Worm (Caenorhabditis elegans) whole organism, mixed stage, embryonic: ENCODE measurements around the gene Y48A6B.3.

Experiments used
- M03D4.4 ChIP-seq: sonication (generic microtip); optimal IDR thresholded peaks from 2 replicates; lab custom pipeline; 2017; ENCODE audit warnings: mild to moderate bottlenecking, missing genetic modification characterization, missing compliant biosample characterization
- blmp-1 ChIP-seq: fragments of 150-350 bp; optimal IDR thresholded peaks from 2 replicates; lab custom pipeline; 2014; ENCODE audit warnings: missing biosample characterization, missing genetic modification characterization
- ceh-39 ChIP-seq: fragments of 150-350 bp; optimal IDR thresholded peaks from 2 replicates; lab custom pipeline; 2014; ENCODE audit warnings: missing biosample characterization, missing genetic modification characterization
- ceh-43 ChIP-seq: fragments of 200-800 bp; sonication (Bioruptor generic); optimal IDR thresholded peaks from 2 replicates; lab custom pipeline; 2018; ENCODE audit warnings: mild to moderate bottlenecking, missing genetic modification characterization, moderate library complexity, missing compliant biosample characterization
- ces-1 ChIP-seq: fragments of 150-350 bp; optimal IDR thresholded peaks from 2 replicates; lab custom pipeline; 2014; ENCODE audit warnings: missing biosample characterization, missing genetic modification reagents, missing genetic modification characterization
- cnd-1 ChIP-seq: fragments of 200-800 bp; sonication (Bioruptor generic); optimal IDR thresholded peaks from 2 replicates; lab custom pipeline; 2018; ENCODE audit warnings: mild to moderate bottlenecking, missing genetic modification characterization, missing compliant biosample characterization
- drap-1 ChIP-seq: fragments of 200-800 bp; sonication (Bioruptor generic); optimal IDR thresholded peaks from 3 replicates; lab custom pipeline; 2018; ENCODE audit warnings: mild to moderate bottlenecking, missing genetic modification characterization, missing compliant biosample characterization
- elt-1 ChIP-seq: sonication (generic microtip); optimal IDR thresholded peaks from 2 replicates; lab custom pipeline; 2017; ENCODE audit warnings: missing genetic modification characterization, mild to moderate bottlenecking, missing compliant biosample characterization, antibody characterized with exemption, moderate library complexity, borderline replicate concordance; ENCODE audit not compliant: insufficient read depth
- elt-3 ChIP-seq: fragments of 150-350 bp; optimal IDR thresholded peaks from 2 replicates; lab custom pipeline; 2014; ENCODE audit warnings: missing biosample characterization, missing genetic modification characterization
- ham-2 ChIP-seq: fragments of 200-800 bp; sonication (Bioruptor generic); optimal IDR thresholded peaks from 2 replicates; lab custom pipeline; 2018; ENCODE audit warnings: mild to moderate bottlenecking, missing genetic modification characterization, missing compliant biosample characterization
- hlh-1 ChIP-seq: fragments of 150-350 bp; optimal IDR thresholded peaks from 2 replicates; lab custom pipeline; 2014; ENCODE audit warnings: missing biosample characterization, missing genetic modification reagents, missing genetic modification characterization
- lin-13 ChIP-seq: fragments of 150-350 bp; optimal IDR thresholded peaks from 2 replicates; lab custom pipeline; 2014; ENCODE audit warnings: missing biosample characterization, missing genetic modification characterization
- lin-32 ChIP-seq: fragments of 200-800 bp; sonication (Bioruptor generic); optimal IDR thresholded peaks from 2 replicates; lab custom pipeline; 2018; ENCODE audit warnings: mild to moderate bottlenecking, missing genetic modification characterization, missing compliant biosample characterization
- lsy-2 ChIP-seq: fragments of 150-350 bp; optimal IDR thresholded peaks from 2 replicates; lab custom pipeline; 2014; ENCODE audit warnings: missing biosample characterization, missing genetic modification characterization
- mab-5 ChIP-seq: fragments of 150-350 bp; optimal IDR thresholded peaks from 2 replicates; lab custom pipeline; 2014; ENCODE audit warnings: missing biosample characterization, missing genetic modification characterization
- mep-1 ChIP-seq: fragments of 150-350 bp; optimal IDR thresholded peaks from 2 replicates; lab custom pipeline; 2017; ENCODE audit warnings: missing biosample characterization, missing genetic modification reagents, missing genetic modification characterization, inconsistent platforms
- mls-2 ChIP-seq: sonication (generic microtip); optimal IDR thresholded peaks from 2 replicates; lab custom pipeline; 2016; ENCODE audit warnings: mild to moderate bottlenecking, missing genetic modification characterization, moderate library complexity, missing compliant biosample characterization
- nhr-2 ChIP-seq: fragments of 150-350 bp; optimal IDR thresholded peaks from 2 replicates; lab custom pipeline; 2014; ENCODE audit warnings: missing biosample characterization, missing genetic modification characterization
- nhr-237 ChIP-seq: fragments of 150-350 bp; optimal IDR thresholded peaks from 2 replicates; lab custom pipeline; 2014; ENCODE audit warnings: missing biosample characterization, missing genetic modification characterization
- nhr-28 ChIP-seq: fragments of 150-350 bp; optimal IDR thresholded peaks from 2 replicates; lab custom pipeline; 2014; ENCODE audit warnings: missing biosample characterization, missing genetic modification characterization
- nhr-76 ChIP-seq: sonication (generic microtip); optimal IDR thresholded peaks from 2 replicates; lab custom pipeline; 2017; ENCODE audit warnings: missing biosample characterization, missing genetic modification characterization
- sem-2 ChIP-seq: fragments of 200-800 bp; sonication (Bioruptor generic); optimal IDR thresholded peaks from 2 replicates; lab custom pipeline; 2018; ENCODE audit warnings: mild to moderate bottlenecking, missing genetic modification characterization, missing compliant biosample characterization
- snpc-4 ChIP-seq: fragments of 150-350 bp; optimal IDR thresholded peaks from 2 replicates; lab custom pipeline; 2014; ENCODE audit warnings: missing biosample characterization, missing genetic modification characterization
- sptf-1 ChIP-seq: sonication (generic microtip); optimal IDR thresholded peaks from 2 replicates; lab custom pipeline; 2017; ENCODE audit warnings: mild to moderate bottlenecking, missing genetic modification characterization, moderate library complexity, missing compliant biosample characterization
- tbx-8 ChIP-seq: fragments of 200-800 bp; sonication (Bioruptor generic); optimal IDR thresholded peaks from 2 replicates; lab custom pipeline; 2018; ENCODE audit warnings: mild to moderate bottlenecking, missing genetic modification characterization, moderate library complexity, missing compliant biosample characterization
- unc-120 ChIP-seq: sonication (generic microtip); optimal IDR thresholded peaks from 2 replicates; lab custom pipeline; 2017; ENCODE audit warnings: missing genetic modification characterization, missing compliant biosample characterization; ENCODE audit not compliant: poor library complexity, severe bottlenecking
- unc-39 ChIP-seq: fragments of 150-350 bp; optimal IDR thresholded peaks from 2 replicates; lab custom pipeline; 2014; ENCODE audit warnings: missing biosample characterization, missing genetic modification characterization
- unc-62 ChIP-seq: fragments of 150-350 bp; optimal IDR thresholded peaks from 2 replicates; lab custom pipeline; 2014; ENCODE audit warnings: missing biosample characterization, missing genetic modification reagents, missing genetic modification characterization
- ztf-11 ChIP-seq: fragments of 150-350 bp; optimal IDR thresholded peaks from 2 replicates; lab custom pipeline; 2014; ENCODE audit warnings: missing biosample characterization, missing genetic modification characterization

Gene Y48A6B.3

DNA sequence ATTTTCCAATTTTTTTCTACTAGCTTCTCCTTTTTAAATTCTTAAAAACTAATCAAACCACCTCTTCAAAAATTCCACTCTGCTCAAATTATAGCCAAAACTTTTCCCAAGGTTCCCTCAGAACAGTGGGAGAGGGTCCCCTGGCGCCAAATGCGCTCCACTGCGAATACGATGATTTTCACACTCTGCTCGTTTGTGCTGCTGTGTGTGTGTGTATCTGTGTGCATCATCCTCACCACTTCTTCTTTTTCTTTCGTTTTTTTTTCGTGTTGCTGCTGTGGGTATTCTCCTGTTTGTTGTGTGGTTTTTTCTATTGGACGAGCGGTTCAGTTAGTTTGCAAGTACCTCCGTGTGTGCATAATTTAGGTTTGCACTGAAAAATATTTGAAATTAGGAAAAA is 31.2 kb downstream of the Y48A6B.3 start:
- TF ChIP-seq drap-1 (GFP tag; lab: Kevin White, UChicago) (no peak), hlh-1 (peak; percentile 21), mep-1 (peak; percentile 46)

DNA sequence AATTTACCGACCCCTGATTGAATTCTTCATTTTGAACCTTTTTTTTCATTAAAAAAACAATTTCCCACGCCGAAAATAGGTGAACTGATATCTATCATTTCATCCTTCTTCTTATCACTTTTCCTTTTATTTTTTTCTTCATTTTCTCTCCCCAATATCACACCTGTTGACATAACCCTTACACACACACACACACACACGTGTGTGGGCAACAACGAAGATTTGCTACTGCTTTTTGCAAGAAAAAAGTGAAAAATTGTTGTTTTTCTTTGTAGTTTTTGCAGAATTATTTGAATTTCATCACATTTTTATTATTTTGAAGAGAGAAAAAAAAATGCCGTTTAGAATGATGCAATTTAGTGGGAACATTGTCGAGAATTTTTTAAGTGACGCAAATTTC is 32.6 kb downstream of the Y48A6B.3 start:
- TF ChIP-seq ham-2 (GFP tag; lab: Kevin White, UChicago) (no peak), nhr-237 (tag; lab: Kevin White, UChicago) (no peak), nhr-28 (no peak), nhr-2 (tag; lab: Kevin White, UChicago) (no peak), ztf-11 (tag; lab: Kevin White, UChicago) (no peak), ceh-39 (tag; lab: Kevin White, UChicago) (no peak), unc-62 (GFP tag; lab: Kevin White, UChicago) (no peak), tbx-8 (GFP tag; lab: Kevin White, UChicago) (no peak), sem-2 (GFP tag; lab: Kevin White, UChicago) (no peak), ceh-43 (GFP tag; lab: Kevin White, UChicago) (no peak), sptf-1 (tag; lab: Kevin White, UChicago) (no peak), M03D4.4 (tag; lab: Kevin White, UChicago) (no peak), cnd-1 (no peak), drap-1 (GFP tag; lab: Kevin White, UChicago) (no peak), unc-39 (no peak), mep-1 (no peak)

DNA sequence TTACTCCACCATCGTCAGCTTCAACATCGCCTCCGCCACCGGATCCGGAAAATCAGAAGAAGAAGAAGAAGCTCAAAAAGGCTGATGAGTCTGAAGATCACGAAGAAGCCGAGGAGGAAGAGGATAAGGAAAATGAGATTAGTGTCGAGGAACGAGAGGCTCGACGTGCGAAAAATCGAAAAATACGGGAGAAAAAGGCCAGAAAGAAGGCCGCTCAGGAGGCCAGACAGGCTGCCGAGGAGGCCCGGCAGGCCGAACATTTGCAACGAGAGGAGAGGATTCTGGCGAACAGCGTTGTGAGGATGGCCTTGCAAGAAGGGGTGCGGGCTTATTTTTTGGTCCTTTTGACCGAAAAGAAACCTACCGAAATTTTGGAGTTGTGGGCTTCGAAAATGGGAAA is 37.2 kb downstream of the Y48A6B.3 start:
- TF ChIP-seq nhr-2 (tag; lab: Kevin White, UChicago) (no peak), tbx-8 (GFP tag; lab: Kevin White, UChicago) (no peak), ham-2 (GFP tag; lab: Kevin White, UChicago) (no peak), drap-1 (GFP tag; lab: Kevin White, UChicago) (no peak), lsy-2 (tag; lab: Kevin White, UChicago) (no peak)

DNA sequence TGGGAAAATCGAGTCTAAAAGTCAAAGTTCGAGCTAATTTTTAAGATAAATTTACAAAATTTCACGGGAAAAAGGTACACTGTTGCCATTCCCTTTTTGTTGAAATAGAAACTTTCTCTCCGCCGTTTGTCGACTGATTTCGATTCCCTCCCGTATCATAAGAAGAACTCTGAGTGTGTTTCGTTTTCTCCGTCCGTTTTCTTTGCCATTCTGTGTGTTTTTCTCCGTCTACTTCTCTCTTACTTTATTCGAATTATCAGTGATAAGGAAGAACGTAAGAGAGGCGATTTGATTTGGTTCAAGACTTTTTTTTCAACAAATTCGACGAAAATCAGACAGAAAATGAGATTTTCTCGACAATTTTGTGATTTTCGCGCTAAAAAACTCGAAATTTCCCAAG is 38.5 kb downstream of the Y48A6B.3 start:
- no peak for TF ChIP-seq mls-2 (tag; lab: Kevin White, UChicago)

ce11 chrIII:11050658-11051118 is 42.7 kb downstream of the Y48A6B.3 start:
- TF ChIP-seq ceh-39 (tag; lab: Kevin White, UChicago) = no peak
- no peak for TF ChIP-seq blmp-1 (tag; lab: Kevin White, UChicago)
- TF ChIP-seq sptf-1 (tag; lab: Kevin White, UChicago) = no peak
- TF ChIP-seq cnd-1 = no peak
- TF ChIP-seq unc-120 (tag; lab: Kevin White, UChicago) = no peak
- TF ChIP-seq tbx-8 (GFP tag; lab: Kevin White, UChicago) = no peak
- no peak for TF ChIP-seq lin-32 (GFP tag; lab: Kevin White, UChicago)
- TF ChIP-seq lin-13 (tag; lab: Kevin White, UChicago) = no peak
- TF ChIP-seq nhr-28 = no peak
- no peak for TF ChIP-seq nhr-76 (tag; lab: Kevin White, UChicago)
- TF ChIP-seq elt-3 (tag; lab: Kevin White, UChicago) = no peak
- TF ChIP-seq ceh-43 (GFP tag; lab: Kevin White, UChicago) = no peak
- TF ChIP-seq unc-39 = no peak
- no peak for TF ChIP-seq elt-1 (tag; lab: Kevin White, UChicago)
- no peak for TF ChIP-seq snpc-4 (tag; lab: Kevin White, UChicago)
- TF ChIP-seq sem-2 (GFP tag; lab: Kevin White, UChicago) = no peak
- TF ChIP-seq unc-62 (GFP tag; lab: Kevin White, UChicago) = no peak
- no peak for TF ChIP-seq ces-1 (GFP tag; lab: Kevin White, UChicago)

DNA sequence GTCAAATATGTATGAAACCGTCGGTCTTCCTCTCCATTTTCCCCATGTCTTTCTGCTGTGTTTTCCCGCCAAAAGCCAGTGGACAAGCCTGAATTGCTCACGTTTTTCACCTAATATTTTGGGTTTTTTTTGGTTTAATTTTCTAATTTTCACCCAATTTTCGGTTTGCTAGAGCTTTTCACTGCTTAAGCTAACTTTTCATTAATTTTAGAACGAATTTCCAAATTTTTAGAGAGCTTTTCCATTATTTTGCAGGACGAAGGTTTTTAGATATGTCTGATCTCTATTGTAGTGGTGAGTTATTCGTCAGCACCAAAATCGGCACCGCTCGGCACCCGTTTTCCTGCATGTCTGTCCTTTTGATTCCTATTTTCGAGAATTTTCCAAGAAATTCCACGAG is 45.6 kb downstream of the Y48A6B.3 start:
- TF ChIP-seq nhr-28 = no peak

DNA sequence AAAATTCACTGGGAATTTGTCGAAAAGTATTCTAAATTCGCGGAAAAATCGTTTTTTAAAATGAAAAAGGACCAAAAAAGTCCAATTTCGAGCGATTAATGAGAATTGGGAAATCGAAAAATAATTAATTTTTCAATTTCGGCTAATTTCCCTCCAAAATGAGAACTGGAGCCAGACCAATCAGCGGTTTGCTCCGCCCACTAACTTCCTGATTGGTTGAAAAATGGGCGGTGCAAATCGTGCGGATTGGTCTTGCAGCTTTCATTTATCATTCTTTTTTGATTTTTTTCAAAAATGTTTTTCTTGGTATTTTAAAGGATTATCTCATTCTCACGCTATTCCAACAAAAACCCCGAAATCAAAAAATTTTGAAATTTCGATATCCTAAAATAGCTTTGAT is 46.0 kb downstream of the Y48A6B.3 start:
- TF ChIP-seq mep-1 (no peak), tbx-8 (GFP tag; lab: Kevin White, UChicago) (no peak), ham-2 (GFP tag; lab: Kevin White, UChicago) (no peak), nhr-2 (tag; lab: Kevin White, UChicago) (no peak), M03D4.4 (tag; lab: Kevin White, UChicago) (no peak), ceh-43 (GFP tag; lab: Kevin White, UChicago) (no peak), unc-120 (tag; lab: Kevin White, UChicago) (no peak), lin-32 (GFP tag; lab: Kevin White, UChicago) (no peak), mab-5 (tag; lab: Kevin White, UChicago) (no peak), lsy-2 (tag; lab: Kevin White, UChicago) (no peak), snpc-4 (tag; lab: Kevin White, UChicago) (no peak), unc-39 (no peak)
- TF ChIP-seq, all 35 proteins: peak for 0
